Worm (Caenorhabditis elegans) whole organism, L4/young adult: ENCODE data around the gene srg-51.

Source experiments
- W03F9.2 ChIP-seq: fragments of 150-350 bp; optimal IDR thresholded peaks from 2 replicates; lab custom pipeline; 2014; ENCODE audit warnings: missing biosample characterization, missing genetic modification characterization
- dao-5 ChIP-seq: sonication (generic microtip); optimal IDR thresholded peaks from 2 replicates; lab custom pipeline; 2016; ENCODE audit warnings: missing genotype, missing genetic modification characterization, moderate library complexity, missing compliant biosample characterization
- him-1 ChIP-seq: sonication (generic microtip); optimal IDR thresholded peaks from 2 replicates; lab custom pipeline; 2016; ENCODE audit warnings: missing genotype, missing genetic modification reagents, missing genetic modification characterization, missing compliant biosample characterization

Gene srg-51

DNA sequence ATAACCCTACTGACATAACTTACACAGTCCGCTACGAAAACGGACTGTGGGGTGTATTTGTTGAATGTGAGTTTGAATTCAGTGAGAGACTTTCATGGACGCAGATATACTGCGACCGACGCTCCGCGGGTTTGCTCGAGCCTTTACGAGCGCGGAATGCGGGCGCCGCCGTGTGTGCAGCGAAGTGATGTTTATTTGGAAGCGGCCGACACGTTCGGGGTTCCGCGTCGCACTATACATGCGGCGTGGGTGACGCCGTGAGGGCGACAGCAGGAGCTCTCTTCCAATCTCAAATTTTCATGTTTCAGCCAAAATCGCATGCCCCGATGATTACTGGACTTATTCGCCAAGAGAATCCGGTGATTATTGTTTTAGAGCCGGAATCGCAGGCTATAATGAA, 21.5 kb downstream of the srg-51 start:
- no peak for TF ChIP-seq W03F9.2 (tag; lab: Kevin White, UChicago)

DNA sequence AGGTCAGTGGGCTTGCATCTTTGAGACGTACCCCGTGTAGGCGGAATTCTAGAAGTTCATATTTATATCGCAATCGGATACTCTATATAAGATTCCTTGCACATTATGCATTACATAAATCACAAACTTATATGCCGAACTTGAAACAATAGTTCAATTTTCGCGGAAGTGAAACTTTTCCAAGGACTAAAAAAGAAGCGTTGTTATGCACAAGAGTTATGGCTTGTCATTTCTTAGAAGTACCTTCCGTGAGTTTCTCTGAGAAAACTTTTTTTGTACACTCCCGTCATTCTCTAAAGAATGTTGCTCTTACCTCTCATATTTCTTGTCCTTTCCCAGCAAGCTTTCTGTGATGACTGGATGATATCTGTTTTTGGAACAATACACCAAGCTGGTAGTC, 22.3 kb downstream of the srg-51 start, which contains the start of gene M199.136:
Gene M199.136, plus strand, starts transcription at position 301 of the 400 bp plus-strand sequence.
- no peak for TF ChIP-seq W03F9.2 (tag; lab: Kevin White, UChicago)
- TF ChIP-seq him-1 (tag; lab: Kevin White, UChicago): no peak
- no peak for TF ChIP-seq dao-5 (tag; lab: Kevin White, UChicago)

DNA sequence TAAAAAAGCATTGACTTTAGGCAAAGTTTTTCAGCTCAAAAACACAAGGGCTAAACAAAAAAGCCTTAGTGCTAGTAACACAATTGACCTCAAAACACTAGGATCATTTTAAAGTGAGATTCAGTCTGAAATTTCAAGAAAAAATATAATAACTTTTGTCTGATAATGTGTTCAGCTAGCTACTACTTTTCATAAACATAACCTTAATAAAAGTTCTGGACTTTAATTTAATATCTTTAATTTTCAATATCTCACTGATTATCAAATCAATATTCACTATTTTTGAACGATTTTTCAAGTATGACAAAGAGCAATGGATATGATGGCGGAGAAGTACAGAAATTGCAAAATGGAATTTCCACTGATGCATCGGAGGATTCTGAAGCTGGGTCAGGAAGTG, 26.4 kb downstream of the srg-51 start, which contains the start of gene M199.135:
Gene M199.135, plus strand, starts transcription at position 301 of the 400 bp plus-strand sequence.
- TF ChIP-seq him-1 (tag; lab: Kevin White, UChicago) (no peak), dao-5 (tag; lab: Kevin White, UChicago) (no peak), W03F9.2 (tag; lab: Kevin White, UChicago) (no peak)

DNA sequence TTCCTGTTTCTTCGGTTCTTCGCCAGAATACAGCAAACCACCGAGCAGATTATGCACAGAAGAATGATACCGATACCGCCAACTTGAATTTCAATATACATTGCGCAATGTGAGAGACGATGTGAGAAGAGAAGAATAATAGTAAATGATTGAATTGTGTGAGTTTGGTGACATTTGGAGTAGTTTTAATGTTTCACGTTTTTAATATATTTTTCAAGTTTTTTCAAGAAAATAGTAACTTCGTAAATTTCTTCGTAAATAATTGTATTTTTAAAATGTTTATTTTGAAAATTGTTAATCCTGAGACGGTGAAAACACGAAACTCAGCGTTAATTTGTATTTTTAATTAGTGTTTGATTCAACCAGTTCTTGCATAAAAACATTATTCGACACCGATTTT, 27.6 kb downstream of the srg-51 start, which contains the start of gene M199.134:
Gene M199.134, minus strand, starts transcription at position 101 of the 400 bp plus-strand sequence.
- TF ChIP-seq dao-5 (tag; lab: Kevin White, UChicago): no peak

DNA sequence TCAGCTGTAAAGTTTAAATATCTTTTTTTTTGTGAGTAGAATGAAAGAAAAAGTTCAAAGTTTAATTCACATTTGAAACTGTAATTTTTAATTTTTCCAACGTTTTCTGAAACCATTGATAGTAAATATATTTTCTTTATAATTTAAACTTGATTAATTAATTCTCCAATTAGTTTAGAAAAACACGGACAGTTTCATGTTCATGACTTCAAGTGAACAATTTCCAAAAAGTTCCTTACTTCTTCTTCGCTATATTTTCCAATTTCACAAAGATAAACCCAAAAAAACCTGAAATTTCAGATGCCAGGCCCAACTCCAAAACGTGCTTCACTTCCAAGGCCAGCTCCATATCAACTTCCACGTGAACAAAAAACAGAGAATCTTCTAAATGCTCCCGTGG, 32.3 kb downstream of the srg-51 start, which contains the start of gene M199.2:
Gene M199.2, plus strand, starts transcription at position 301 of the 400 bp plus-strand sequence.
- TF ChIP-seq W03F9.2 (tag; lab: Kevin White, UChicago): no peak
- TF ChIP-seq him-1 (tag; lab: Kevin White, UChicago): no peak
- TF ChIP-seq dao-5 (tag; lab: Kevin White, UChicago): no peak

DNA sequence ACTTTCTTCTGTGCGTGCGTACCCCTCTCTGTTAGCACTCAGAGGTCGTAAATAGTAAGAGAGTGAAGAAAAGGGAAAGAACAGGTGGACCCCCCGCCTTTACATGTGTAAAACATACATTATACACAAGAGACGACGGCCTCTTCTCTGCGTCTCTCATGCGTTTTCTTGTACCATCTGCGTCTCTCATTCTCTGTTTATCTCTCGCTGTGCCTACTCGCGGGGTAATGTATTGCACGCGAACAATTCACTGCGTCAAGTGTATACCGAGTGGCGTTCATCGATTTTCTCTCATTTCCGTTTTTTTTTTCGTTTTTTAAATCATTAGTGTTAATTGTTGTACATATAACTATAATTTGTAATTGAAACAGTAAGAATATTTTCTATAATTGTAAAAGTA, 33.5 kb downstream of the srg-51 start:
- TF ChIP-seq him-1 (tag; lab: Kevin White, UChicago) (no peak), W03F9.2 (tag; lab: Kevin White, UChicago) (no peak), dao-5 (tag; lab: Kevin White, UChicago) (no peak)

DNA sequence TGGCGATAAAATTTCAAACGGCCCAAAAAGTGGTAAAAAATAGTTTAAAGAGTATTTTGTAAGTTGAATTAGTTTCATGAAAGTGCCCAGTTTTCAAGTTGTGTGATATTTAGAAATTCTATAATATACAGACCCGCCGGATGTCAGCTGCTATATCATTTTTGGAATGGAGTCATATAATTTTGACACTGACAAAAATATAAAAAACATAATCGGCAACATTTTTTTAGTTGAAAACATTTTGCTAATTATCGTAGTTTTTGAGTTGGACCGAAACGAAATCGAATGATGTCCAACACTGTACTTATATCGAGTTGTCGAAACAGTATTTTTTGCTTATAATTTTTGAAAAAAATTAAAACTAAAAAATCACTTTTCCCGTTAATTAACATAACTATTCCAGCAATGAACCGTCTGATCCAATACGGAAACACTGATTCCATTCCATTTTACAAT, 37.5 kb downstream of the srg-51 start, which contains the start of gene srt-44:
Gene srt-44, plus strand, starts transcription at position 406 of the 456 bp plus-strand sequence.
- TF ChIP-seq dao-5 (tag; lab: Kevin White, UChicago) (no peak), W03F9.2 (tag; lab: Kevin White, UChicago) (no peak), him-1 (tag; lab: Kevin White, UChicago) (no peak)

DNA sequence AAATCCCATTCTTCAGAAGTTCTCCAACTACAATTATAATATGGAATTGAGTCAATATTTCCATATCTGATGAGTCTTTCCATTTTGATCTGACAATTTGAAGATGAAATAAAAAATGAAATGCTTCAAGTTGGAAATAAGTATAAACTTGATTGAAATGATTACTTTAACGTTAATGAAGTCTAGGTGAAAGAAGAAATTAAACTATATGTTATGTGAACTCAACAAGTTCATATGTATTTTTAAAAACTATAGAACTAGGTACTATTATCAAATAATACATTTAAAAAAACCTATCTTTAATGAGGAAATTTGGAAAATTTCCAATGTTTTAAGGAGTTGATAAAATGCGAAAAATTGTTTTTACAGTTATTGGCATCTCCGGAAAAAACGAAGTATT, 42.4 kb downstream of the srg-51 start, which contains the start of gene srt-49:
Gene srt-49, minus strand, starts transcription at position 101 of the 400 bp plus-strand sequence.
- TF ChIP-seq W03F9.2 (tag; lab: Kevin White, UChicago): no peak
- TF ChIP-seq him-1 (tag; lab: Kevin White, UChicago): no peak
